Fruit fly (Drosophila melanogaster): ENCODE data around the gene Gr93b.

The Gr93b gene

DNA sequence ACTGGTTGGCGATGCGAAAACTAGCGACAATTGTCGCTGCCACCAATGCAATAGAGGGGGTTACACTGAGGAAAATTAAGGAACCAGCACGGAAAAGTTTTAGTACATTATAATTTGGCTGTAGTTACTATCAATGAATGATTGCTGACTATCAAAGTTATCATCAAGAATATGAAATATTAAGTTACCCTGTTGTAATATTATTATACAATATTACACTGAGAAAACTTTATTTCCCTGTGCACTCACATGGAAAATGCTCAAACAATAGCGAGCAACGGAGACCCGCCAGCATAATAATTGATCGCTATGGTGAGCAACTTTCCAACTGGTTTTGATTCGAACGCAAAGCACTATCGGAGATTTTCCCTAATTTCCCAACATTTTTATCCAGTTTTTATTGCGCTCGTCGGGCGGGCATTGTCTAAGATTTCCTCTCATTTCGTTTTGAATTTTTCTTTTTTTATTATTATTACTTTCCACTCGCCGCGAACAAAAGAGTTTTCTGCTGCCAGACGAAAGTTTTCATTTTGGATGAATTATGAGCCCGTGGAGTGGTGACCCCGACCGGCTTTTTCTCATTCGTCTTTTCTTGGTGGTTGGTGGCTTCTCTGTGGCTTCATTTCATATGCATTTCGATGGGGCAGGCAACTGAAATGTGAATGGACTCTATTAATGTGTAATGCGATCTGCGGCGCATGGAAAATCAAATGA is 18.7 kb upstream of the Gr93b start (continued):
- TF ChIP-seq CG18011 (GFP tag; optimal IDR thresholded peaks at IDR 0.05), result no peak
- peak; percentile 8 for TF ChIP-seq CG6654 (GFP tag; optimal IDR thresholded peaks at IDR 0.05)
- TF ChIP-seq vvl (GFP tag; IDR thresholded peaks at IDR 0.05), result peak; percentile 90
- TF ChIP-seq HLH4C (GFP tag; IDR thresholded peaks at IDR 0.05; ENCODE audit: partially characterized antibody), result no peak
- TF ChIP-seq CG10979 (tag; optimal IDR thresholded peaks at IDR 0.05), result peak; percentile 86
- no peak for TF ChIP-seq CG13296 (GFP tag; optimal IDR thresholded peaks at IDR 0.05)
- TF ChIP-seq Taf1 (GFP tag; IDR thresholded peaks at IDR 0.05), result no peak
- peak; percentile 25 for TF ChIP-seq scrt (GFP tag; optimal IDR thresholded peaks at IDR 0.05)
- TF ChIP-seq cad (GFP tag; optimal IDR thresholded peaks at IDR 0.05), result no peak
- TF ChIP-seq br (optimal IDR thresholded peaks at IDR 0.05), result no peak
- TF ChIP-seq Lhr (GFP tag; optimal IDR thresholded peaks at IDR 0.05), result peak; percentile 73
- TF ChIP-seq CG4424 (GFP tag; optimal IDR thresholded peaks at IDR 0.05), result peak; percentile 64
- TF ChIP-seq CG1024 (GFP tag; IDR thresholded peaks at IDR 0.05), result no peak
- TF ChIP-seq Sry-δ (GFP tag; optimal IDR thresholded peaks at IDR 0.05), result no peak
- no peak for TF ChIP-seq CG10565 (GFP tag; optimal IDR thresholded peaks at IDR 0.05)
- no peak for TF ChIP-seq inv (GFP tag; IDR thresholded peaks at IDR 0.05; ENCODE audit: partially characterized antibody)
- TF ChIP-seq CG8478 (optimal IDR thresholded peaks at IDR 0.05), result no peak
- peak; percentile 95 for TF ChIP-seq sens (GFP tag)
- TF ChIP-seq tll (GFP tag; optimal IDR thresholded peaks at IDR 0.05), result no peak
- TF ChIP-seq CG15073 (GFP tag; optimal IDR thresholded peaks at IDR 0.05), result no peak
- peak; percentile 72 for TF ChIP-seq Ptx1 (GFP tag; IDR thresholded peaks at IDR 0.05)
- TF ChIP-seq bowl (GFP tag; IDR thresholded peaks at IDR 0.05), result no peak
- TF ChIP-seq CG9797 (GFP tag; optimal IDR thresholded peaks at IDR 0.05), result no peak
- TF ChIP-seq wdn (GFP tag; IDR thresholded peaks at IDR 0.05), result no peak
- TF ChIP-seq psq (GFP tag; optimal IDR thresholded peaks at IDR 0.05), result no peak
- TF ChIP-seq CG11247 (GFP tag; IDR thresholded peaks at IDR 0.05), result no peak; the same call in 1 of the 2 replicates
- TF ChIP-seq Oaz (GFP tag; IDR thresholded peaks at IDR 0.05), result no peak
- no peak for TF ChIP-seq CG17612 (GFP tag; IDR thresholded peaks at IDR 0.05)
- peak in 1 of 2 experiments; percentile 2 for TF ChIP-seq insv (GFP tag; optimal IDR thresholded peaks at IDR 0.05)
- TF ChIP-seq CG17802 (tag; optimal IDR thresholded peaks at IDR 0.05), result peak; percentile 34
- TF ChIP-seq Dip3 (GFP tag; optimal IDR thresholded peaks at IDR 0.05), result no peak
- TF ChIP-seq CG9437 (GFP tag; optimal IDR thresholded peaks at IDR 0.05), result peak; percentile 64
- TF ChIP-seq tup (GFP tag; optimal IDR thresholded peaks at IDR 0.05), result peak; percentile 47
- peak; percentile 56 for TF ChIP-seq danr (GFP tag; IDR thresholded peaks at IDR 0.05)
- TF ChIP-seq Poxn (GFP tag; IDR thresholded peaks at IDR 0.05), result no peak
- no peak for TF ChIP-seq Fer2 (tag; optimal IDR thresholded peaks at IDR 0.05)
- no peak for TF ChIP-seq CG11093 (GFP tag; IDR thresholded peaks at IDR 0.05)
- no peak for TF ChIP-seq Gsc (GFP tag; IDR thresholded peaks at IDR 0.05)
- TF ChIP-seq CG10209 (GFP tag; optimal IDR thresholded peaks at IDR 0.05), result peak; percentile 73
- peak; percentile 76 for TF ChIP-seq CG10366 (GFP tag; IDR thresholded peaks at IDR 0.05)
- peak; percentile 25 for TF ChIP-seq Hand (GFP tag; optimal IDR thresholded peaks at IDR 0.05)
- no peak for TF ChIP-seq CG15696 (tag; optimal IDR thresholded peaks at IDR 0.05)
- no peak for TF ChIP-seq h (optimal IDR thresholded peaks at IDR 0.05)
- TF ChIP-seq CG14050 (GFP tag; IDR thresholded peaks at IDR 0.05), result peak; percentile 27; the same call in 1 of the 3 replicates
- TF ChIP-seq CG6813 (GFP tag; optimal IDR thresholded peaks at IDR 0.05), result peak; percentile 25
- TF ChIP-seq hbn (GFP tag; IDR thresholded peaks at IDR 0.05; ENCODE audit: partially characterized antibody), result no peak
- no peak for TF ChIP-seq NK7.1 (GFP tag; optimal IDR thresholded peaks at IDR 0.05)
- TF ChIP-seq bbx (GFP tag; IDR thresholded peaks at IDR 0.05; ENCODE audit: partially characterized antibody), result no peak
- TF ChIP-seq stc (GFP tag; IDR thresholded peaks at IDR 0.05), result peak; percentile 82
- TF ChIP-seq CG31365 (tag; optimal IDR thresholded peaks at IDR 0.05), result peak; percentile 34
- TF ChIP-seq Hsf (GFP tag; optimal IDR thresholded peaks at IDR 0.05), result peak; percentile 55
